Worm (Caenorhabditis elegans): Measurements from ENCODE around the gene lbp-1.

DNA sequence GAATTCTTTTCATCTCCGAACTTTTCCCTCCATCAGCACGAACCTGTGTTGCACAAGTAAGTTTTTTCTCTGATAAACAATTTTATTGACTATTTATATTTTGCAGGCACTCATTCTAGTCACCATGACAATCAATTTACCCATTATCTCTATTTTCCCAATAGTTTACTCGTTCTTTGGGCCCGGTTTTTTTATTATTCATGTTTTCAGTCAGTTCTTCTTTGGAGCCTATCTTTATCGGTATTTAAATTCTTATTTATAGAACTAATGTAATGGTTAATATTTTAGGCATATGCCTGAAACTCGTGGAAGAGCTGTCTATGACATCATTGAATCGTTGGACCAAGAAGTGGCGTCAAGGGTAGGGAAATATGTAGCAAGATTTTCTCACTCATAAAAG is 26.0 kb downstream of the lbp-1 start:
- TF ChIP-seq spr-1 (tag; optimal IDR thresholded peaks at IDR 0.05) (no peak), unc-62 (GFP tag; optimal IDR thresholded peaks at IDR 0.05 in 1 of 2) (no peak), unc-62 (tag; optimal IDR thresholded peaks at IDR 0.05) (no peak), zag-1 (tag; optimal IDR thresholded peaks at IDR 0.05) (no peak)
